Fruit fly (Drosophila melanogaster) whole organism, embryonic: ENCODE measurements around the gene Spn27A.

ENCODE experiments used
- Antp ChIP-seq: fragments of 200-800 bp; sonication (Bioruptor generic); optimal IDR thresholded peaks from 3 replicates; lab custom pipeline; 2016; ENCODE audit warnings: missing biosample characterization, missing genetic modification characterization
- Atf6 ChIP-seq: fragments of 200-800 bp; sonication (Bioruptor generic); IDR thresholded peaks from 2 replicates; pipeline ENCODE4 v1.3.6; 2022; ENCODE audit warnings: missing biosample characterization, missing genetic modification characterization
- Bdp1 ChIP-seq: fragments of 200-800 bp; sonication (Bioruptor generic); optimal IDR thresholded peaks from 3 replicates; lab custom pipeline; 2016; ENCODE audit warnings: missing biosample characterization, missing genetic modification characterization
- CG10267 ChIP-seq: fragments of 200-800 bp; sonication (Bioruptor generic); optimal IDR thresholded peaks from 2 replicates; lab custom pipeline; 2018; ENCODE audit warnings: missing biosample characterization, mild to moderate bottlenecking, missing genetic modification characterization, moderate library complexity
- CG11085 ChIP-seq: fragments of 200-800 bp; sonication (Bioruptor generic); IDR thresholded peaks from 2 replicates; pipeline ENCODE4 v1.3.6; 2022; ENCODE audit warnings: missing biosample characterization, missing genetic modification characterization
- CG12769 ChIP-seq: fragments of 200-800 bp; sonication (Bioruptor generic); optimal IDR thresholded peaks from 2 replicates; lab custom pipeline; 2019; ENCODE audit warnings: missing biosample characterization, mild to moderate bottlenecking, missing genetic modification characterization, moderate library complexity
- CG14860 ChIP-seq: fragments of 200-800 bp; sonication (Bioruptor generic); IDR thresholded peaks from 3 replicates; pipeline ENCODE4 v1.3.6; 2022; ENCODE audit warnings: missing biosample characterization, missing genetic modification characterization; ENCODE audit not compliant: partially characterized antibody
- CG1529 ChIP-seq: fragments of 200-800 bp; sonication (Bioruptor generic); optimal IDR thresholded peaks from 3 replicates; lab custom pipeline; 2018; ENCODE audit warnings: missing biosample characterization, missing genetic modification characterization
- CG2199 ChIP-seq: fragments of 200-800 bp; sonication (Bioruptor generic); IDR thresholded peaks from 3 replicates; pipeline ENCODE4 v1.3.6; 2022; ENCODE audit warnings: missing biosample characterization, missing genetic modification characterization
- CG31365 ChIP-seq: fragments of 200-800 bp; sonication (Bioruptor generic); optimal IDR thresholded peaks from 2 replicates; lab custom pipeline; 2018; ENCODE audit warnings: missing biosample characterization, mild to moderate bottlenecking, missing genetic modification characterization
- CG3847 ChIP-seq: fragments of 200-800 bp; sonication (Bioruptor generic); IDR thresholded peaks from 2 replicates; pipeline ENCODE4 v1.3.6; 2022; ENCODE audit warnings: missing biosample characterization, missing genetic modification characterization
- CG4404 ChIP-seq: fragments of 200-800 bp; sonication (Bioruptor generic); IDR thresholded peaks from 2 replicates; pipeline ENCODE4 v1.3.6; 2022; ENCODE audit warnings: missing biosample characterization, missing genetic modification characterization
- CG9727 ChIP-seq: fragments of 200-800 bp; sonication (Bioruptor generic); optimal IDR thresholded peaks from 3 replicates; lab custom pipeline; 2017; ENCODE audit warnings: missing biosample characterization, mild to moderate bottlenecking, missing genetic modification characterization
- Chrac-16 ChIP-seq: fragments of 200-800 bp; sonication (Bioruptor generic); optimal IDR thresholded peaks from 3 replicates; lab custom pipeline; 2016; ENCODE audit warnings: missing biosample characterization, missing genetic modification characterization
- Ets97D ChIP-seq: fragments of 200-800 bp; sonication (Bioruptor generic); optimal IDR thresholded peaks from 3 replicates; lab custom pipeline; 2016; ENCODE audit warnings: missing biosample characterization, missing genetic modification characterization
- Hmx ChIP-seq: fragments of 200-800 bp; sonication (Bioruptor generic); optimal IDR thresholded peaks from 2 replicates; lab custom pipeline; 2016; ENCODE audit warnings: missing biosample characterization, missing genetic modification characterization
- MESR4 ChIP-seq: fragments of 200-800 bp; sonication (Bioruptor generic); optimal IDR thresholded peaks from 2 replicates; lab custom pipeline; 2018; ENCODE audit warnings: missing biosample characterization, mild to moderate bottlenecking, missing genetic modification characterization, moderate library complexity
- ac ChIP-seq: fragments of 200-800 bp; sonication (Bioruptor generic); optimal IDR thresholded peaks from 3 replicates; lab custom pipeline; 2017; ENCODE audit warnings: missing biosample characterization, mild to moderate bottlenecking, missing genetic modification characterization
- ems ChIP-seq: fragments of 200-800 bp; sonication (Bioruptor generic); optimal IDR thresholded peaks from 3 replicates; lab custom pipeline; 2016; ENCODE audit warnings: missing biosample characterization, missing genetic modification characterization
- fd64A ChIP-seq: fragments of 200-800 bp; sonication (Bioruptor generic); optimal IDR thresholded peaks from 3 replicates; lab custom pipeline; 2018; ENCODE audit warnings: missing biosample characterization, mild to moderate bottlenecking, missing genetic modification characterization
- lab ChIP-seq: fragments of 200-800 bp; sonication (Bioruptor generic); optimal IDR thresholded peaks from 3 replicates; lab custom pipeline; 2017; ENCODE audit warnings: missing biosample characterization, missing genetic modification characterization, mild to moderate bottlenecking, moderate library complexity, missing genetic modification reagents
- sc ChIP-seq, 3 experiments: fragments of >200 bp in 2 of 3; fragments of 200-800 bp in 1 of 3; sonication (Bioruptor generic) in 1 of 3; optimal IDR thresholded peaks; 2 replicates in 2 of 3; 3 replicates in 1 of 3; lab custom pipeline; 2017; ENCODE audit warnings: mild to moderate bottlenecking in 1 of 3, missing biosample characterization in 1 of 3, missing genetic modification characterization in 1 of 3, missing genetic modification reagents in 1 of 3
- tap ChIP-seq: fragments of 200-800 bp; optimal IDR thresholded peaks from 3 replicates; lab custom pipeline; 2019; ENCODE audit warnings: missing biosample characterization, mild to moderate bottlenecking, missing genetic modification characterization, moderate library complexity
- tin ChIP-seq: fragments of 200-800 bp; sonication (Bioruptor generic); optimal IDR thresholded peaks from 3 replicates; lab custom pipeline; 2016; ENCODE audit warnings: missing biosample characterization, missing genetic modification characterization
- tup ChIP-seq: fragments of 200-800 bp; sonication (Bioruptor generic); optimal IDR thresholded peaks from 2 replicates; lab custom pipeline; 2016; ENCODE audit warnings: missing biosample characterization, mild to moderate bottlenecking, missing genetic modification characterization, moderate library complexity
- vnd ChIP-seq: fragments of 200-800 bp; sonication (Bioruptor generic); IDR thresholded peaks from 3 replicates; pipeline ENCODE4 v1.3.6; 2022; ENCODE audit warnings: missing biosample characterization, missing genetic modification characterization; ENCODE audit not compliant: partially characterized antibody

Gene Spn27A

DNA sequence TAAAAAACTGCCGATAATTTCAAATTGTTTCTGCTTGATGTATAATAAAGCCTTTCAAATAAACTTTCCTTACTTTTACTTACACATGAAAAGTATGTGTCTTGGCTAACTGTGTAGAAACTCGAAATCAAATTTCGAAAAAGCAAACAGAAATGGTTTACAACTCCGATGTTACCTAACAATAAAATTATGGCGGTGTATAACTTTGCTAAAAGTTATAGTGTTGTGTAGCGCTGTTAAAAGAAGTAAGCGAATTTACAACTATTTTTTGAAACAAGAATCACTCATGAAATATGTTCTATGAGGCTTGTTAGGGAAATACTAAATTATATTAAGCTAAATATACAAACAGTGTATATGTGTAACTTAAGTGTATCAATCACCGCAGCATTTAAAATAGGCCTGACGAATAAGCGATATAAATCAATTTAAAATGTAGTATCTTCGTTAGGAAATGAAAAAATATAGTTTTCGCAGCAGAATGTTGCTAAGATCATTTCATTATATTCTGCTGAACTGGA is 50.4 kb downstream of the Spn27A start, which contains the start of gene CG34345 (continued):
- TF ChIP-seq CG10267 (tag; lab: Kevin White, UChicago), result peak; percentile 91
- TF ChIP-seq CG2199 (GFP tag; lab: Robert Waterston, UW), result 0 out of 3 replicates have a peak, but pooled peaks have one; percentile 8
- peak; percentile 45 for TF ChIP-seq CG3847
- TF ChIP-seq Chrac-16 (GFP tag; lab: Kevin White, UChicago), result peak; percentile 9

DNA sequence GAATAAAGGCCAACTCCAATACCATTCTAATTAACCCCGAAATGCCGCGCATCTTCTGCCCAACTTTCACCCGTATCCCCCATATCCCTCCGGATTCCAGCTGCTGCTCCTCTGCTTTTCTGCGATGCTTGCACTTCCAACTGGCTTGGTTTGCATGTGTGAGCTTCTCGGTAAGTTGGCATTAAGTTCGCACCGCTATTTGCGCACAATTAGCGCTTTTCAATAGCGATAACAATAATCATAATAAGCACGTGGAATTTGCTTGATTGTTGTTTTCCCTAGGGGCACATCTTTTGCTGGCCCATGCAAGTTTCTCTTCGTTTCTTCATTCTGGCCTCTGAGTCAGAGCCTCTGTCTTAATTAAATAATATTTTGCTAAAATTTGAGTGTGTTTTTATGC is 51.1 kb downstream of the Spn27A start:
- TF ChIP-seq tup (no peak), CG9727 (GFP tag; lab: Kevin White, UChicago) (no peak), CG12769 (tag; lab: Kevin White, UChicago) (no peak), tin (no peak), ac (GFP tag; lab: Kevin White, UChicago) (no peak), tap (tag; lab: Kevin White, UChicago) (no peak), CG1529 (GFP tag; lab: Kevin White, UChicago) (no peak), Atf6 (no peak), fd64A (GFP tag; lab: Kevin White, UChicago) (no peak), CG11085 (GFP tag; lab: Robert Waterston, UW) (no peak), vnd (GFP tag; lab: Robert Waterston, UW) (no peak), Antp (GFP tag; lab: Kevin White, UChicago) (no peak), CG14860 (GFP tag; lab: Robert Waterston, UW) (no peak), lab (GFP tag; lab: Kevin White, UChicago) (no peak), CG4404 (GFP tag; lab: Robert Waterston, UW) (no peak), Bdp1 (GFP tag; lab: Kevin White, UChicago) (no peak), sc (optimal IDR thresholded peaks at IDR 0.05; lab: Kevin White, UChicago) (no peak), sc (GFP tag; optimal IDR thresholded peaks at IDR 0.05; lab: Kevin White, UChicago) (no peak), CG31365 (tag; lab: Kevin White, UChicago) (no peak)

DNA sequence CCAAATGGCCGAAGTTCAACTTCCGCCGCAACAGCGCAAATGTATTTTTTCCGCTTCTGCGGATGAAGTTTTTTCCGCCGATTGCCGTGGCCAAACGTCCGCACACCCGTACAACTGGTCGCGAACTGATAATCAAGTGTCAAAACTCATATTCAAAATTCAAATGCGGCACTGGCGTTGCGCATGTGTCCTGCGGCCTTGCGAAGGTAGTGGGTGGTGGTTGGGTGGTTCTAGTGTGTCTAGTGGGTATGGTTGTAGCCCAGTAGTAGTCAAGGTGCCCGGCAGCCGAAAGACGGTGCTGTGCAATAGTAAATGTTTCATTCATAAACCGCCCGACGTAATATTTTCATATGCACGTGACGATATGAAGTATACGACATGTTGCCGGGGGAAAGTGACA is 51.5 kb downstream of the Spn27A start, which contains the start of gene DIP-iota:
DIP-iota (minus strand) TSS at position 101 of the 400 bp plus-strand sequence.
- TF ChIP-seq MESR4 (GFP tag; lab: Kevin White, UChicago) (no peak), ems (GFP tag; lab: Kevin White, UChicago) (no peak), Hmx (GFP tag; lab: Kevin White, UChicago) (no peak), Ets97D (GFP tag; lab: Kevin White, UChicago) (no peak)
